Worm (Caenorhabditis elegans): ENCODE data around the gene cyp-34A10.

DNA sequence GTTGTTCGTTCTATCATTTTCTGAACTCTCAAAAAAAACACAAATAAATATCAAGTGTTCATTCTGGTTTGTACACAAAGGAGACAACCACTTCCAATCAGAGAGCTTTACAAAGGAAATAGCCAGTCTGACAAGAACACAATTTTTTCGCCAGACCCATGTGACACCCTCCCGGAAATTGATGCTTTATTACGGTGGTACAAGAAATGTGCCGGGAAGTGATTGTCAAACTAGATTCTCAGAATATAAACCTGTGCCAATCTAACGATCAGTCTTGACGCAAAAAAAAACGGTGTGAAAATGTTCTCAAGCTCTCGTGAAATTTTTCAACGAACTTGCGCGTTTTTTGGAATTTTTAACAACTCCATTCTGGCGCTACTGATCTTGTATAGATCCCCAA, 19.1 kb downstream of the cyp-34A10 start, which contains the start of gene str-247:
- TF ChIP-seq ces-1 (GFP tag; optimal IDR thresholded peaks at IDR 0.05) (no peak), jun-1 (tag; optimal IDR thresholded peaks at IDR 0.05) (no peak), lsy-2 (tag; optimal IDR thresholded peaks at IDR 0.05) (no peak), skn-1 (tag; optimal IDR thresholded peaks at IDR 0.05) (no peak), nhr-10 (tag; optimal IDR thresholded peaks at IDR 0.05) (no peak), snpc-1.2 (GFP tag; IDR thresholded peaks at IDR 0.05) (no peak), ama-1 (optimal IDR thresholded peaks at IDR 0.05) (no peak), ceh-82 (tag; optimal IDR thresholded peaks at IDR 0.05) (no peak)
